Fruit fly (Drosophila melanogaster) Kc167 (cell line): ENCODE measurements around the gene Usp12-46.

ENCODE experiments used
- h ChIP-seq: fragments of >200 bp; optimal IDR thresholded peaks from 3 replicates; lab custom pipeline; 2018; ENCODE audit warnings: missing external identifiers
- insv ChIP-seq: fragments of >200 bp; optimal IDR thresholded peaks from 3 replicates; lab custom pipeline; 2018; ENCODE audit warnings: missing external identifiers
- ttk ChIP-seq: sonication (Bioruptor generic); optimal IDR thresholded peaks from 2 replicates; lab custom pipeline; 2017; ENCODE audit warnings: missing external identifiers

dm6 chr3R:22760988-22761387 lies 10.3 kb downstream of the Usp12-46 start, which contains the start of gene Nepl13:
- TF ChIP-seq ttk (lab: Kevin White, UChicago) (no peak), insv (no peak), h (lab: Kevin White, UChicago) (no peak)
